Worm (Caenorhabditis elegans) whole organism, L1 larva: ENCODE results near the gene C14B1.12.

ENCODE experiments used
- C04F5.9 ChIP-seq: sonication (generic microtip); optimal IDR thresholded peaks from 2 replicates; lab custom pipeline; 2016; ENCODE audit warnings: missing genetic modification characterization, missing compliant biosample characterization
- F16B12.6 ChIP-seq: fragments of 150-350 bp; optimal IDR thresholded peaks from 2 replicates; lab custom pipeline; 2014; ENCODE audit warnings: missing biosample characterization, missing genetic modification characterization
- blmp-1 ChIP-seq: fragments of 150-350 bp; optimal IDR thresholded peaks from 2 replicates; lab custom pipeline; 2014; ENCODE audit warnings: missing biosample characterization, missing genetic modification characterization
- ceh-63 ChIP-seq: fragments of 200-800 bp; sonication (Bioruptor generic); optimal IDR thresholded peaks from 2 replicates; lab custom pipeline; 2018; ENCODE audit warnings: mild to moderate bottlenecking, missing genetic modification characterization, missing compliant biosample characterization
- ceh-8 ChIP-seq: fragments of 200-800 bp; sonication (Bioruptor generic); optimal IDR thresholded peaks from 2 replicates; lab custom pipeline; 2018; ENCODE audit warnings: mild to moderate bottlenecking, missing genetic modification characterization, moderate library complexity, missing compliant biosample characterization
- ceh-82 ChIP-seq, 3 experiments: fragments of 150-350 bp in 1 of 3; sonication (generic microtip) in 2 of 3; optimal IDR thresholded peaks; 2 replicates each; lab custom pipeline; 2014 to 2017; ENCODE audit warnings: missing biosample characterization in 3 of 3, missing genetic modification characterization in 3 of 3
- ceh-90 ChIP-seq: sonication (generic microtip); optimal IDR thresholded peaks from 2 replicates; lab custom pipeline; 2016; ENCODE audit warnings: missing genetic modification characterization, missing compliant biosample characterization
- dpl-1 ChIP-seq, 3 experiments: fragments of 150-350 bp in 2 of 3; sonication (generic microtip) in 1 of 3; optimal IDR thresholded peaks; 2 replicates each; lab custom pipeline; 2014 to 2017; ENCODE audit warnings: missing biosample characterization in 3 of 3, missing genetic modification characterization in 3 of 3, missing genetic modification reagents in 3 of 3
- efl-1 ChIP-seq, 4 experiments: fragments of 150-350 bp; optimal IDR thresholded peaks in 3 of 4; peaks in 1 of 4; 1 replicate in 1 of 4; 2 replicates in 3 of 4; lab custom pipeline; 2014; ENCODE audit warnings: missing biosample characterization in 2 of 4, missing genetic modification characterization in 2 of 4, missing genetic modification reagents in 2 of 4
- elt-2 ChIP-seq: sonication (generic microtip); optimal IDR thresholded peaks from 2 replicates; lab custom pipeline; 2016; ENCODE audit warnings: missing genetic modification characterization, mild to moderate bottlenecking, inconsistent platforms, missing compliant biosample characterization, missing genetic modification reagents
- ets-5 ChIP-seq: fragments of 200-800 bp; sonication (Bioruptor generic); IDR thresholded peaks from 2 replicates; pipeline ENCODE4 v1.3.6; 2022; ENCODE audit warnings: missing genetic modification characterization, missing compliant biosample characterization
- fkh-8 ChIP-seq: sonication (generic microtip); optimal IDR thresholded peaks from 2 replicates; lab custom pipeline; 2016; ENCODE audit warnings: mild to moderate bottlenecking, missing genetic modification characterization, missing compliant biosample characterization
- fos-1 ChIP-seq: fragments of 150-350 bp; optimal IDR thresholded peaks from 2 replicates; lab custom pipeline; 2014; ENCODE audit warnings: missing biosample characterization, missing genetic modification characterization
- grh-1 ChIP-seq: fragments of 200-800 bp; sonication (Bioruptor generic); IDR thresholded peaks from 2 replicates; pipeline ENCODE4 v1.3.6; 2022; ENCODE audit warnings: missing genetic modification reagents, missing genetic modification characterization, missing compliant biosample characterization
- hlh-17 ChIP-seq: fragments of 200-800 bp; sonication (Bioruptor generic); optimal IDR thresholded peaks from 2 replicates; lab custom pipeline; 2018; ENCODE audit warnings: missing genetic modification characterization, mild to moderate bottlenecking, missing compliant biosample characterization, moderate library complexity, borderline replicate concordance
- hpl-2 ChIP-seq: fragments of 150-350 bp; optimal IDR thresholded peaks from 2 replicates; lab custom pipeline; 2014; ENCODE audit warnings: missing biosample characterization, missing genetic modification reagents, missing genetic modification characterization
- lin-35 ChIP-seq, 2 experiments: fragments of 150-350 bp; optimal IDR thresholded peaks; 2 replicates each; lab custom pipeline; 2014; ENCODE audit warnings: missing biosample characterization in 2 of 2, missing genetic modification characterization in 2 of 2, missing genetic modification reagents in 2 of 2
- lsy-2 ChIP-seq, 2 experiments: fragments of 150-350 bp; optimal IDR thresholded peaks; 2 replicates each; lab custom pipeline; 2014; ENCODE audit warnings: missing biosample characterization in 2 of 2, missing genetic modification characterization in 2 of 2
- nhr-237 ChIP-seq: fragments of 150-350 bp; optimal IDR thresholded peaks from 2 replicates; lab custom pipeline; 2014; ENCODE audit warnings: missing biosample characterization, missing genetic modification characterization
- nhr-47 ChIP-seq: sonication (generic microtip); optimal IDR thresholded peaks from 2 replicates; lab custom pipeline; 2016; ENCODE audit warnings: mild to moderate bottlenecking, missing genetic modification characterization, moderate library complexity, missing compliant biosample characterization
- nhr-71 ChIP-seq: sonication (generic microtip); optimal IDR thresholded peaks from 2 replicates; lab custom pipeline; 2016; ENCODE audit warnings: mild to moderate bottlenecking, missing genetic modification characterization, moderate library complexity, missing compliant biosample characterization
- nhr-76 ChIP-seq: sonication (generic microtip); optimal IDR thresholded peaks from 2 replicates; lab custom pipeline; 2017; ENCODE audit warnings: missing biosample characterization, missing genetic modification characterization
- nhr-77 ChIP-seq: fragments of 150-350 bp; optimal IDR thresholded peaks from 2 replicates; lab custom pipeline; 2014; ENCODE audit warnings: missing biosample characterization, missing genetic modification characterization
- nhr-84 ChIP-seq: sonication (generic microtip); optimal IDR thresholded peaks from 2 replicates; lab custom pipeline; 2017; ENCODE audit warnings: missing biosample characterization, missing genetic modification characterization
- nhr-85 ChIP-seq: sonication (generic microtip); peaks from one replicate; lab custom pipeline; 2016; ENCODE audit warnings: missing genetic modification characterization, inconsistent platforms, missing compliant biosample characterization
- pag-3 ChIP-seq: sonication (generic microtip); optimal IDR thresholded peaks from 2 replicates; lab custom pipeline; 2017; ENCODE audit warnings: missing genetic modification characterization, mild to moderate bottlenecking, missing compliant biosample characterization, antibody characterized with exemption, borderline replicate concordance; ENCODE audit not compliant: insufficient read depth
- pqm-1 ChIP-seq: sonication (generic microtip); optimal IDR thresholded peaks from 3 replicates; lab custom pipeline; 2017; ENCODE audit warnings: missing biosample characterization, missing genetic modification characterization
- snu-23 ChIP-seq: sonication (generic microtip); optimal IDR thresholded peaks from 2 replicates; lab custom pipeline; 2016; ENCODE audit warnings: missing genetic modification characterization, missing compliant biosample characterization
- sptf-1 ChIP-seq: fragments of 150-350 bp; optimal IDR thresholded peaks from 2 replicates; lab custom pipeline; 2014; ENCODE audit warnings: missing biosample characterization, missing genetic modification characterization
- unc-62 ChIP-seq: fragments of 150-350 bp; optimal IDR thresholded peaks from 2 replicates; lab custom pipeline; 2014; ENCODE audit warnings: missing biosample characterization, missing genetic modification reagents, missing genetic modification characterization
- xbp-1 ChIP-seq: sonication (generic microtip); optimal IDR thresholded peaks from 2 replicates; lab custom pipeline; 2016; ENCODE audit warnings: missing genetic modification characterization, missing compliant biosample characterization

Gene C14B1.12

ce11 chrIII:3716073-3716659 lies 8.6 kb downstream of the C14B1.12 start:
- TF ChIP-seq nhr-237 (tag; lab: Kevin White, UChicago) (no peak), efl-1 (optimal IDR thresholded peaks at IDR 0.05; lab: Kevin White, UChicago) (peak in 1 of 2 experiments; percentile 11), efl-1 (GFP tag; optimal IDR thresholded peaks at IDR 0.05 in 1 of 2; lab: Kevin White, UChicago) (no peak), dpl-1 (GFP tag; optimal IDR thresholded peaks at IDR 0.05; lab: Kevin White, UChicago) (no peak)

- peak; percentile 42 for TF ChIP-seq nhr-85 (tag; lab: Kevin White, UChicago)
- no peak for TF ChIP-seq nhr-76 (tag; lab: Kevin White, UChicago)
Measured at ce11 chrIII:3713163-3713562, 11.6 kb downstream of the C14B1.12 start, which contains the start of gene nrde-1. Gene nrde-1 (plus strand): TSS chrIII:3713463.

ce11 chrIII:3709030-3709429 lies 15.8 kb downstream of the C14B1.12 start, which contains the start of gene alkb-8:
Gene alkb-8 (plus strand): TSS chrIII:3709330.
- TF ChIP-seq ceh-8, result no peak
- no peak for TF ChIP-seq pqm-1 (tag; lab: Kevin White, UChicago)
- TF ChIP-seq ceh-63 (GFP tag; lab: Kevin White, UChicago), result no peak
- no peak for TF ChIP-seq blmp-1 (tag; lab: Kevin White, UChicago)
- TF ChIP-seq sptf-1 (tag; lab: Kevin White, UChicago), result no peak

ce11 chrIII:3706586-3706985 lies 18.2 kb downstream of the C14B1.12 start, which contains the start of gene dph-1:
Gene dph-1 (plus strand): TSS chrIII:3706886.
- TF ChIP-seq hlh-17 (GFP tag; lab: Kevin White, UChicago) (no peak), ceh-90 (tag; lab: Kevin White, UChicago) (no peak), nhr-84 (tag; lab: Kevin White, UChicago) (no peak), C04F5.9 (no peak), elt-2 (tag; lab: Kevin White, UChicago) (no peak), ceh-8 (no peak), grh-1 (GFP tag; lab: Robert Waterston, UW) (no peak), fkh-8 (tag; lab: Kevin White, UChicago) (no peak)
- TF ChIP-seq, all 84 proteins: peak for 0

- TF ChIP-seq lsy-2 (tag; optimal IDR thresholded peaks at IDR 0.05; lab: Kevin White, UChicago) (peak; percentile 31 to 62), unc-62 (GFP tag; lab: Kevin White, UChicago) (no peak), snu-23 (GFP tag; lab: Kevin White, UChicago) (peak; percentile 46), nhr-85 (tag; lab: Kevin White, UChicago) (peak; percentile 26), efl-1 (optimal IDR thresholded peaks at IDR 0.05; lab: Kevin White, UChicago) (peak; percentile 34 to 53), efl-1 (GFP tag; optimal IDR thresholded peaks at IDR 0.05 in 1 of 2; lab: Kevin White, UChicago) (peak in 1 of 2 experiments; percentile 48), fos-1 (tag; lab: Kevin White, UChicago) (no peak), hpl-2 (no peak), F16B12.6 (tag; lab: Kevin White, UChicago) (peak; percentile 88), nhr-77 (tag; lab: Kevin White, UChicago) (no peak), nhr-47 (tag; lab: Kevin White, UChicago) (peak; percentile 22), ceh-63 (GFP tag; lab: Kevin White, UChicago) (no peak), xbp-1 (tag; lab: Kevin White, UChicago) (peak; percentile 48), ets-5 (GFP tag; lab: Robert Waterston, UW) (no peak), lin-35 (GFP tag; optimal IDR thresholded peaks at IDR 0.05; lab: Kevin White, UChicago) (peak; percentile 21 to 47), pag-3 (tag; lab: Kevin White, UChicago) (no peak), ceh-82 (tag; optimal IDR thresholded peaks at IDR 0.05; lab: Kevin White, UChicago) (peak in 1 of 3 experiments; percentile 22), nhr-71 (tag; lab: Kevin White, UChicago) (peak; percentile 54), dpl-1 (GFP tag; optimal IDR thresholded peaks at IDR 0.05; lab: Kevin White, UChicago) (peak in 2 of 3 experiments; percentile 37 to 60)
- TF ChIP-seq, all 84 proteins: peak for 11
Measured at ce11 chrIII:3704967-3705366, 19.8 kb downstream of the C14B1.12 start, which contains the start of gene wdr-5.1. Gene wdr-5.1 (plus strand): TSS chrIII:3705285.
